Worm (Caenorhabditis elegans): ENCODE data around the gene F26C11.4.

ce11 chrII:9868698-9869097 lies 47.4 kb downstream of the F26C11.4 start, which contains the start of gene old-1:
- TF ChIP-seq nhr-237 (tag; optimal IDR thresholded peaks at IDR 0.05) (no peak), nhr-11 (tag; optimal IDR thresholded peaks at IDR 0.05) (no peak), ama-1 (optimal IDR thresholded peaks at IDR 0.05) (no peak), unc-62 (GFP tag; optimal IDR thresholded peaks at IDR 0.05) (no peak), nhr-6 (tag; optimal IDR thresholded peaks at IDR 0.05) (no peak), elt-3 (tag; optimal IDR thresholded peaks at IDR 0.05) (no peak), lsy-2 (tag; optimal IDR thresholded peaks at IDR 0.05) (no peak), skn-1 (tag; optimal IDR thresholded peaks at IDR 0.05) (no peak), alr-1 (tag; optimal IDR thresholded peaks at IDR 0.05) (no peak), aly-2 (tag; optimal IDR thresholded peaks at IDR 0.05) (no peak), unc-55 (GFP tag; optimal IDR thresholded peaks at IDR 0.05) (no peak), snpc-4 (tag; optimal IDR thresholded peaks at IDR 0.05) (no peak), F13H6.1 (tag; optimal IDR thresholded peaks at IDR 0.05) (no peak)

Data from whole organism, L2 larva.